Fruit fly (Drosophila melanogaster) whole organism, prepupa: ENCODE results near the gene CG6689.
A peak's percentile ranks its signal among the peaks of the same experiment; 100 is the strongest.

Source experiments
- Blimp-1 ChIP-seq: fragments of 200-800 bp; sonication (Bioruptor generic); optimal IDR thresholded peaks from 3 replicates; lab custom pipeline; 2017; ENCODE audit warnings: missing biosample characterization, missing genetic modification characterization, mild to moderate bottlenecking, moderate library complexity, missing genetic modification reagents
- CG10631 ChIP-seq: fragments of 200-800 bp; sonication (Bioruptor generic); optimal IDR thresholded peaks from 2 replicates; lab custom pipeline; 2016; ENCODE audit warnings: missing biosample characterization, missing genetic modification characterization
- CG10669 ChIP-seq: fragments of 200-800 bp; sonication (Bioruptor generic); optimal IDR thresholded peaks from 3 replicates; lab custom pipeline; 2018; ENCODE audit warnings: missing biosample characterization, mild to moderate bottlenecking, missing genetic modification characterization, moderate library complexity
- CG11762 ChIP-seq: fragments of 200-800 bp; sonication (Bioruptor generic); optimal IDR thresholded peaks from 3 replicates; lab custom pipeline; 2016; ENCODE audit warnings: missing biosample characterization, missing genetic modification characterization; ENCODE audit not compliant: insufficient read depth
- CG15336 ChIP-seq: fragments of 200-800 bp; sonication (Bioruptor generic); IDR thresholded peaks from 2 replicates; pipeline ENCODE4 v1.3.6; 2022; ENCODE audit warnings: missing biosample characterization, missing genetic modification characterization
- CG1621 ChIP-seq: fragments of 200-800 bp; sonication (Bioruptor generic); optimal IDR thresholded peaks from 3 replicates; lab custom pipeline; 2018; ENCODE audit warnings: missing biosample characterization, mild to moderate bottlenecking, missing genetic modification characterization
- CG16779 ChIP-seq: fragments of 200-800 bp; sonication (Bioruptor generic); optimal IDR thresholded peaks from 3 replicates; lab custom pipeline; 2017; ENCODE audit warnings: missing biosample characterization, mild to moderate bottlenecking, missing genetic modification characterization
- CG3032 ChIP-seq: fragments of 200-800 bp; optimal IDR thresholded peaks from 2 replicates; lab custom pipeline; 2019; ENCODE audit warnings: missing biosample characterization, mild to moderate bottlenecking, missing genetic modification characterization, moderate library complexity
- CG31627 ChIP-seq: fragments of 200-800 bp; sonication (Bioruptor generic); optimal IDR thresholded peaks from 3 replicates; lab custom pipeline; 2016; ENCODE audit warnings: missing biosample characterization, missing genetic modification characterization
- CG32006 ChIP-seq: fragments of 200-800 bp; sonication (Bioruptor generic); optimal IDR thresholded peaks from 3 replicates; lab custom pipeline; 2017; ENCODE audit warnings: missing biosample characterization, mild to moderate bottlenecking, missing genetic modification characterization
- CG34406 ChIP-seq: fragments of 200-800 bp; sonication (Bioruptor generic); optimal IDR thresholded peaks from 3 replicates; lab custom pipeline; 2016; ENCODE audit warnings: missing biosample characterization, missing genetic modification characterization
- CG3919 ChIP-seq: fragments of 200-800 bp; sonication (Bioruptor generic); optimal IDR thresholded peaks from 3 replicates; lab custom pipeline; 2016; ENCODE audit warnings: missing biosample characterization, missing genetic modification characterization
- CG4318 ChIP-seq: fragments of 200-800 bp; sonication (Bioruptor generic); optimal IDR thresholded peaks from 3 replicates; lab custom pipeline; 2017; ENCODE audit warnings: missing biosample characterization, mild to moderate bottlenecking, missing genetic modification characterization
- CG6163 ChIP-seq: fragments of 200-800 bp; sonication (Bioruptor generic); IDR thresholded peaks from 3 replicates; pipeline ENCODE4 v1.3.6; 2022; ENCODE audit warnings: missing biosample characterization, missing genetic modification characterization
- CG6276 ChIP-seq: fragments of 200-800 bp; sonication (Bioruptor generic); optimal IDR thresholded peaks from 2 replicates; lab custom pipeline; 2017; ENCODE audit warnings: missing biosample characterization, mild to moderate bottlenecking, missing genetic modification characterization
- CG6792 ChIP-seq: fragments of 200-800 bp; sonication (Bioruptor generic); optimal IDR thresholded peaks from 3 replicates; lab custom pipeline; 2016; ENCODE audit warnings: missing biosample characterization, missing genetic modification characterization
- CG6808 ChIP-seq: fragments of 200-800 bp; sonication (Bioruptor generic); optimal IDR thresholded peaks from 3 replicates; lab custom pipeline; 2017; ENCODE audit warnings: missing biosample characterization, missing genetic modification characterization, mild to moderate bottlenecking, moderate library complexity, missing genetic modification reagents
- CG6854 ChIP-seq: fragments of 200-800 bp; sonication (Bioruptor generic); optimal IDR thresholded peaks from 2 replicates; lab custom pipeline; 2017; ENCODE audit warnings: missing biosample characterization, mild to moderate bottlenecking, missing genetic modification characterization
- CG7368 ChIP-seq: fragments of 200-800 bp; sonication (Bioruptor generic); optimal IDR thresholded peaks from 3 replicates; lab custom pipeline; 2016; ENCODE audit warnings: missing biosample characterization, missing genetic modification characterization
- CG8632 ChIP-seq: fragments of 200-800 bp; sonication (Bioruptor generic); optimal IDR thresholded peaks from 3 replicates; lab custom pipeline; 2016; ENCODE audit warnings: missing biosample characterization, missing genetic modification characterization
- Eip75B ChIP-seq: fragments of 200-800 bp; sonication (Bioruptor generic); optimal IDR thresholded peaks from 3 replicates; lab custom pipeline; 2016; ENCODE audit warnings: missing biosample characterization, missing genetic modification characterization
- Eip78C ChIP-seq: fragments of 200-800 bp; sonication (Bioruptor generic); peaks from one replicate; lab custom pipeline; 2016; ENCODE audit warnings: missing biosample characterization, missing genetic modification characterization
- Ets21C ChIP-seq: fragments of 200-800 bp; sonication (Bioruptor generic); optimal IDR thresholded peaks from 3 replicates; lab custom pipeline; 2016; ENCODE audit warnings: missing biosample characterization, missing genetic modification characterization
- Ets96B ChIP-seq: fragments of 200-800 bp; optimal IDR thresholded peaks from 2 replicates; lab custom pipeline; 2019; ENCODE audit warnings: missing biosample characterization, mild to moderate bottlenecking, missing genetic modification characterization, moderate library complexity
- Hr39 ChIP-seq: fragments of 200-800 bp; sonication (Bioruptor generic); optimal IDR thresholded peaks from 2 replicates; lab custom pipeline; 2016; ENCODE audit warnings: missing biosample characterization, missing genetic modification characterization
- Hr4 ChIP-seq: fragments of 200-800 bp; sonication (Bioruptor generic); optimal IDR thresholded peaks from 3 replicates; lab custom pipeline; 2016; ENCODE audit warnings: missing biosample characterization, missing genetic modification characterization
- Met ChIP-seq: fragments of 200-800 bp; sonication (Bioruptor generic); optimal IDR thresholded peaks from 3 replicates; lab custom pipeline; 2016; ENCODE audit warnings: missing biosample characterization, missing genetic modification characterization
- OdsH ChIP-seq: fragments of 200-800 bp; sonication (Bioruptor generic); optimal IDR thresholded peaks from 3 replicates; lab custom pipeline; 2016; ENCODE audit warnings: missing biosample characterization, missing genetic modification characterization
- Smox ChIP-seq: fragments of 200-800 bp; sonication (Bioruptor generic); optimal IDR thresholded peaks from 3 replicates; lab custom pipeline; 2016; ENCODE audit warnings: missing biosample characterization, missing genetic modification characterization
- Sox14 ChIP-seq: fragments of 200-800 bp; sonication (Bioruptor generic); optimal IDR thresholded peaks from 3 replicates; lab custom pipeline; 2016; ENCODE audit warnings: missing biosample characterization, missing genetic modification characterization
- Sox15 ChIP-seq: fragments of 200-800 bp; sonication (Bioruptor generic); optimal IDR thresholded peaks from 3 replicates; lab custom pipeline; 2016; ENCODE audit warnings: missing biosample characterization, missing genetic modification characterization
- acj6 ChIP-seq: fragments of 200-800 bp; sonication (Bioruptor generic); optimal IDR thresholded peaks from 3 replicates; lab custom pipeline; 2016; ENCODE audit warnings: missing biosample characterization, missing genetic modification characterization
- cyc ChIP-seq: fragments of 200-800 bp; sonication (Bioruptor generic); optimal IDR thresholded peaks from 3 replicates; lab custom pipeline; 2016; ENCODE audit warnings: missing biosample characterization, missing genetic modification characterization
- dac ChIP-seq: fragments of 200-800 bp; sonication (Bioruptor generic); optimal IDR thresholded peaks from 2 replicates; lab custom pipeline; 2017; ENCODE audit warnings: missing biosample characterization, mild to moderate bottlenecking, missing genetic modification characterization
- dsx ChIP-seq: fragments of 200-800 bp; optimal IDR thresholded peaks from 3 replicates; lab custom pipeline; 2019; ENCODE audit warnings: missing biosample characterization, mild to moderate bottlenecking, missing genetic modification characterization, moderate library complexity; ENCODE audit not compliant: poor library complexity, severe bottlenecking
- esn ChIP-seq: fragments of 200-800 bp; sonication (Bioruptor generic); optimal IDR thresholded peaks from 2 replicates; lab custom pipeline; 2016; ENCODE audit warnings: missing biosample characterization, mild to moderate bottlenecking, missing genetic modification characterization, moderate library complexity
- fd59A ChIP-seq: fragments of 200-800 bp; sonication (Bioruptor generic); optimal IDR thresholded peaks from 2 replicates; lab custom pipeline; 2017; ENCODE audit warnings: missing biosample characterization, mild to moderate bottlenecking, missing genetic modification characterization, missing genetic modification reagents
- fd85E ChIP-seq: fragments of 200-800 bp; sonication (Bioruptor generic); optimal IDR thresholded peaks from 3 replicates; lab custom pipeline; 2016; ENCODE audit warnings: missing biosample characterization, missing genetic modification characterization
- fkh ChIP-seq: fragments of 200-800 bp; sonication (Bioruptor generic); optimal IDR thresholded peaks from 3 replicates; lab custom pipeline; 2017; ENCODE audit warnings: missing biosample characterization, mild to moderate bottlenecking, missing genetic modification characterization, moderate library complexity
- net ChIP-seq: fragments of 200-800 bp; sonication (Bioruptor generic); optimal IDR thresholded peaks from 3 replicates; lab custom pipeline; 2016; ENCODE audit warnings: missing biosample characterization, missing genetic modification characterization
- pdm3 ChIP-seq: fragments of 200-800 bp; sonication (Bioruptor generic); optimal IDR thresholded peaks from 3 replicates; lab custom pipeline; 2016; ENCODE audit warnings: missing biosample characterization, missing genetic modification characterization
- salr ChIP-seq, 2 experiments: fragments of 200-800 bp; sonication (Bioruptor generic); optimal IDR thresholded peaks; 3 replicates each; lab custom pipeline; 2016 to 2018; ENCODE audit warnings: missing biosample characterization in 2 of 2, missing genetic modification characterization in 2 of 2, mild to moderate bottlenecking in 1 of 2
- spab ChIP-seq: fragments of 200-800 bp; sonication (Bioruptor generic); optimal IDR thresholded peaks from 2 replicates; lab custom pipeline; 2017; ENCODE audit warnings: missing biosample characterization, mild to moderate bottlenecking, missing genetic modification characterization, missing genetic modification reagents
- ss ChIP-seq, 2 experiments: fragments of 200-800 bp; sonication (Bioruptor generic); optimal IDR thresholded peaks; 2 replicates in 1 of 2; 3 replicates in 1 of 2; lab custom pipeline; 2017 to 2018; ENCODE audit warnings: mild to moderate bottlenecking in 2 of 2, missing biosample characterization in 2 of 2, missing genetic modification characterization in 2 of 2, moderate library complexity in 1 of 2
- topi ChIP-seq: fragments of 200-800 bp; sonication (Bioruptor generic); optimal IDR thresholded peaks from 3 replicates; lab custom pipeline; 2016; ENCODE audit warnings: missing biosample characterization, missing genetic modification characterization
- vri ChIP-seq: fragments of 200-800 bp; sonication (Bioruptor generic); optimal IDR thresholded peaks from 3 replicates; lab custom pipeline; 2016; ENCODE audit warnings: missing biosample characterization, mild to moderate bottlenecking, missing genetic modification characterization

The CG6689 gene

dm6 chr3R:11214449-11214950 is 5.4 kb downstream of the CG6689 start, which contains the start of gene ZnT86D (continued):
- TF ChIP-seq esn (GFP tag; lab: Kevin White, UChicago) (peak; percentile 83), Blimp-1 (peak; percentile 35), dac (GFP tag; lab: Kevin White, UChicago) (peak; percentile 22), CG3919 (GFP tag; lab: Kevin White, UChicago) (peak; percentile 62), Sox14 (GFP tag; lab: Kevin White, UChicago) (peak; percentile 82), CG31627 (peak; percentile 71), Hr39 (GFP tag; lab: Kevin White, UChicago) (peak; percentile 75), CG6808 (peak; percentile 44), CG8632 (no peak), CG3032 (tag; lab: Kevin White, UChicago) (peak; percentile 71), Eip78C (GFP tag; lab: Kevin White, UChicago) (peak; percentile 85), spab (GFP tag; lab: Kevin White, UChicago) (no peak), net (GFP tag; lab: Kevin White, UChicago) (peak; percentile 44), Met (GFP tag; lab: Kevin White, UChicago) (peak; percentile 76), fd85E (GFP tag; lab: Kevin White, UChicago) (no peak), CG34406 (GFP tag; lab: Kevin White, UChicago) (peak; percentile 50), CG15336 (GFP tag; lab: Robert Waterston, UW) (peak; percentile 60), Hr4 (GFP tag; lab: Kevin White, UChicago) (peak; percentile 87), fd59A (peak; percentile 1), CG32006 (GFP tag; lab: Kevin White, UChicago) (peak; percentile 74), fkh (GFP tag; lab: Kevin White, UChicago) (peak; percentile 40), CG6854 (GFP tag; lab: Kevin White, UChicago) (peak; percentile 51), CG10631 (GFP tag; lab: Kevin White, UChicago) (peak; percentile 76), CG6163 (GFP tag; lab: Robert Waterston, UW) (0 out of 3 replicates have a peak, but pooled peaks have one; percentile 29), CG11762 (GFP tag; lab: Kevin White, UChicago) (peak; percentile 34), acj6 (GFP tag; lab: Kevin White, UChicago) (peak; percentile 61)

- TF ChIP-seq salr (GFP tag; optimal IDR thresholded peaks at IDR 0.05; lab: Kevin White, UChicago) (peak in 1 of 2 experiments; percentile 26), CG1621 (tag; lab: Kevin White, UChicago) (no peak), cyc (GFP tag; lab: Kevin White, UChicago) (peak; percentile 75), Met (GFP tag; lab: Kevin White, UChicago) (peak; percentile 81), CG7368 (GFP tag; lab: Kevin White, UChicago) (peak; percentile 43), Hr39 (GFP tag; lab: Kevin White, UChicago) (peak; percentile 81), CG6276 (no peak), Smox (GFP tag; lab: Kevin White, UChicago) (peak; percentile 79), CG10669 (peak; percentile 53), OdsH (GFP tag; lab: Kevin White, UChicago) (peak; percentile 68), CG10631 (GFP tag; lab: Kevin White, UChicago) (peak; percentile 54), Eip75B (GFP tag; lab: Kevin White, UChicago) (peak; percentile 76), ss (GFP tag; optimal IDR thresholded peaks at IDR 0.05; lab: Kevin White, UChicago) (peak; percentile 14 to 39), topi (GFP tag; lab: Kevin White, UChicago) (peak; percentile 79), spab (GFP tag; lab: Kevin White, UChicago) (no peak), CG6792 (GFP tag; lab: Kevin White, UChicago) (peak; percentile 57), CG16779 (peak; percentile 27), Sox15 (GFP tag; lab: Kevin White, UChicago) (peak; percentile 62), CG34406 (GFP tag; lab: Kevin White, UChicago) (peak; percentile 48), Ets21C (GFP tag; lab: Kevin White, UChicago) (peak; percentile 66), dsx (GFP tag; lab: Kevin White, UChicago) (peak; percentile 12), CG6854 (GFP tag; lab: Kevin White, UChicago) (no peak), vri (GFP tag; lab: Kevin White, UChicago) (peak; percentile 39), fd85E (GFP tag; lab: Kevin White, UChicago) (no peak), CG4318 (GFP tag; lab: Kevin White, UChicago) (no peak), CG6163 (GFP tag; lab: Robert Waterston, UW) (peak; percentile 70), pdm3 (GFP tag; lab: Kevin White, UChicago) (peak; percentile 82), CG3032 (tag; lab: Kevin White, UChicago) (peak; percentile 49), Ets96B (tag; lab: Kevin White, UChicago) (peak; percentile 42), Hr4 (GFP tag; lab: Kevin White, UChicago) (peak; percentile 80)
These were observed 8.4 kb downstream of the CG6689 start for dm6 chr3R:11211291-11212061.
